Worm (Caenorhabditis elegans) whole organism, L4 larva: ENCODE results near the gene F02E11.4.
A peak's percentile ranks its signal among the peaks of the same experiment; 100 is the strongest.

Source experiments
- F10B5.3 ChIP-seq: sonication (generic microtip); optimal IDR thresholded peaks from 2 replicates; lab custom pipeline; 2016; ENCODE audit warnings: mild to moderate bottlenecking, missing genetic modification characterization, missing compliant biosample characterization
- F26F4.8 ChIP-seq: fragments of 200-800 bp; sonication (Bioruptor generic); conservative IDR thresholded peaks from 2 replicates; pipeline ENCODE4 v1.3.6; 2022; ENCODE audit warnings: missing genetic modification characterization, missing compliant biosample characterization
- F44E2.7 ChIP-seq: fragments of 200-800 bp; sonication (Bioruptor generic); IDR thresholded peaks from 2 replicates; pipeline ENCODE4 v2.1.2; 2022; ENCODE audit warnings: missing genetic modification characterization, missing compliant biosample characterization
- T20F7.1 ChIP-seq: fragments of 200-800 bp; sonication (Bioruptor generic); optimal IDR thresholded peaks from 2 replicates; lab custom pipeline; 2018; ENCODE audit warnings: mild to moderate bottlenecking, missing genetic modification characterization, missing compliant biosample characterization
- T26A8.4 ChIP-seq: fragments of 200-800 bp; sonication (Bioruptor generic); IDR thresholded peaks from 2 replicates; pipeline ENCODE4 v1.3.6; 2022; ENCODE audit warnings: missing genetic modification characterization, missing compliant biosample characterization
- Y105C5A.15 ChIP-seq: fragments of 200-800 bp; sonication (Bioruptor generic); IDR thresholded peaks from 2 replicates; pipeline ENCODE4 v1.3.6; 2022; ENCODE audit warnings: missing genetic modification characterization, missing compliant biosample characterization
- Y48G9A.11 ChIP-seq: fragments of 200-800 bp; sonication (Bioruptor generic); IDR thresholded peaks from 2 replicates; pipeline ENCODE4 v1.3.6; 2022; ENCODE audit warnings: missing genetic modification reagents, missing genetic modification characterization, missing compliant biosample characterization
- ZK546.5 ChIP-seq, 2 experiments: sonication (generic microtip); optimal IDR thresholded peaks; 2 replicates each; lab custom pipeline; 2017; ENCODE audit warnings: missing biosample characterization in 2 of 2, missing genetic modification characterization in 2 of 2
- aha-1 ChIP-seq: fragments of 150-350 bp; peaks from one replicate; lab custom pipeline; 2014; ENCODE audit warnings: missing biosample characterization, missing genetic modification characterization
- arid-1 ChIP-seq: fragments of 200-800 bp; sonication (Bioruptor generic); conservative IDR thresholded peaks from 2 replicates; pipeline ENCODE4 v1.3.6; 2022; ENCODE audit warnings: missing genetic modification reagents, missing genetic modification characterization, missing compliant biosample characterization
- attf-4 ChIP-seq: sonication (generic microtip); optimal IDR thresholded peaks from 3 replicates; lab custom pipeline; 2017; ENCODE audit warnings: missing biosample characterization, missing genetic modification characterization
- ceh-20 ChIP-seq: fragments of 200-800 bp; sonication (Bioruptor generic); IDR thresholded peaks from 2 replicates; pipeline ENCODE4 v1.3.6; 2022; ENCODE audit warnings: missing genetic modification reagents, missing genetic modification characterization, missing compliant biosample characterization
- cey-2 ChIP-seq: sonication (generic microtip); optimal IDR thresholded peaks from 3 replicates; lab custom pipeline; 2017; ENCODE audit warnings: missing genetic modification characterization, mild to moderate bottlenecking, missing compliant biosample characterization, antibody characterized with exemption, borderline replicate concordance; ENCODE audit not compliant: insufficient read depth
- dmd-6 ChIP-seq: fragments of 200-800 bp; sonication (Bioruptor generic); IDR thresholded peaks from 2 replicates; pipeline ENCODE4 v1.3.6; 2022; ENCODE audit warnings: missing genetic modification reagents, missing genetic modification characterization, missing compliant biosample characterization
- dpl-1 ChIP-seq: fragments of 150-350 bp; optimal IDR thresholded peaks from 2 replicates; lab custom pipeline; 2014; ENCODE audit warnings: missing biosample characterization, missing genetic modification reagents, missing genetic modification characterization
- dve-1 ChIP-seq: sonication (generic microtip); optimal IDR thresholded peaks from 2 replicates; lab custom pipeline; 2017; ENCODE audit warnings: antibody characterized with exemption, mild to moderate bottlenecking, missing genetic modification characterization, missing compliant biosample characterization; ENCODE audit not compliant: insufficient read depth
- egl-27 ChIP-seq: sonication (generic microtip); optimal IDR thresholded peaks from 3 replicates; lab custom pipeline; 2017; ENCODE audit warnings: missing biosample characterization, missing genetic modification reagents, missing genetic modification characterization
- fos-1 ChIP-seq: fragments of 150-350 bp; optimal IDR thresholded peaks from 2 replicates; lab custom pipeline; 2014; ENCODE audit warnings: missing biosample characterization, missing genetic modification characterization
- hif-1 ChIP-seq, 2 experiments: sonication (generic microtip); optimal IDR thresholded peaks; 2 replicates each; lab custom pipeline; 2016 to 2017; ENCODE audit warnings: missing compliant biosample characterization in 2 of 2, missing genetic modification characterization in 2 of 2, missing genetic modification reagents in 2 of 2, missing genotype in 2 of 2, mild to moderate bottlenecking in 1 of 2
- lim-7 ChIP-seq: fragments of 200-800 bp; sonication (Bioruptor generic); IDR thresholded peaks from 2 replicates; pipeline ENCODE4 v1.3.6; 2022; ENCODE audit warnings: missing genetic modification characterization, missing compliant biosample characterization
- lin-1 ChIP-seq: fragments of 200-800 bp; sonication (Bioruptor generic); IDR thresholded peaks from 2 replicates; pipeline ENCODE4 v1.3.6; 2022; ENCODE audit warnings: missing genetic modification reagents, missing genetic modification characterization, missing compliant biosample characterization
- lin-13 ChIP-seq: fragments of 150-350 bp; optimal IDR thresholded peaks from 2 replicates; lab custom pipeline; 2014; ENCODE audit warnings: missing biosample characterization, missing genetic modification reagents, missing genetic modification characterization
- lin-15B ChIP-seq: fragments of 150-350 bp; sonication (generic microtip); optimal IDR thresholded peaks from 3 replicates; lab custom pipeline; 2014; ENCODE audit warnings: missing biosample characterization, missing genetic modification characterization
- lin-38 ChIP-seq: fragments of 200-800 bp; sonication (Bioruptor generic); IDR thresholded peaks from 2 replicates; pipeline ENCODE4 v1.3.6; 2022; ENCODE audit warnings: missing genetic modification reagents, missing genetic modification characterization, missing compliant biosample characterization
- madf-5 ChIP-seq, 2 experiments: fragments of 200-800 bp; sonication (Bioruptor generic); IDR thresholded peaks; 2 replicates each; pipeline ENCODE4 v1.3.6; 2022; ENCODE audit warnings: missing compliant biosample characterization in 2 of 2, missing genetic modification characterization in 2 of 2
- mdl-1 ChIP-seq, 2 experiments: fragments of 150-350 bp in 1 of 2; sonication (generic microtip) in 1 of 2; optimal IDR thresholded peaks; 2 replicates each; lab custom pipeline; 2014 to 2017; ENCODE audit warnings: missing biosample characterization in 2 of 2, missing genetic modification characterization in 2 of 2
- mep-1 ChIP-seq: fragments of 150-350 bp; sonication (generic microtip); optimal IDR thresholded peaks from 3 replicates; lab custom pipeline; 2014; ENCODE audit warnings: missing biosample characterization, missing genetic modification characterization
- mxl-2 ChIP-seq: fragments of 200-800 bp; sonication (Bioruptor generic); conservative IDR thresholded peaks from 2 replicates; pipeline ENCODE4 v1.3.6; 2022; ENCODE audit warnings: missing genetic modification reagents, missing genetic modification characterization, missing compliant biosample characterization
- mxl-3 ChIP-seq: fragments of 200-800 bp; sonication (Bioruptor generic); optimal IDR thresholded peaks from 2 replicates; lab custom pipeline; 2018; ENCODE audit warnings: mild to moderate bottlenecking, missing genetic modification characterization, missing compliant biosample characterization
- nhr-10 ChIP-seq: fragments of 150-350 bp; optimal IDR thresholded peaks from 2 replicates; lab custom pipeline; 2014; ENCODE audit warnings: missing biosample characterization, missing genetic modification characterization
- nhr-102 ChIP-seq: sonication (generic microtip); optimal IDR thresholded peaks from 2 replicates; lab custom pipeline; 2016; ENCODE audit warnings: mild to moderate bottlenecking, missing genetic modification characterization, moderate library complexity, missing compliant biosample characterization
- nhr-111 ChIP-seq: fragments of 200-800 bp; sonication (Bioruptor generic); optimal IDR thresholded peaks from 2 replicates; lab custom pipeline; 2018; ENCODE audit warnings: mild to moderate bottlenecking, missing genetic modification characterization, missing compliant biosample characterization
- nhr-237 ChIP-seq: sonication (generic microtip); optimal IDR thresholded peaks from 2 replicates; lab custom pipeline; 2017; ENCODE audit warnings: missing biosample characterization, missing genetic modification characterization
- nhr-28 ChIP-seq: fragments of 150-350 bp; optimal IDR thresholded peaks from 2 replicates; lab custom pipeline; 2014; ENCODE audit warnings: missing biosample characterization, missing genetic modification characterization
- nhr-42 ChIP-seq: fragments of 200-800 bp; sonication (Bioruptor generic); IDR thresholded peaks from 2 replicates; pipeline ENCODE4 v1.3.6; 2022; ENCODE audit warnings: missing genetic modification characterization, missing compliant biosample characterization
- nhr-6 ChIP-seq: fragments of 150-350 bp; optimal IDR thresholded peaks from 2 replicates; lab custom pipeline; 2014; ENCODE audit warnings: missing biosample characterization, missing genetic modification characterization
- nhr-76 ChIP-seq: fragments of 150-350 bp; optimal IDR thresholded peaks from 2 replicates; lab custom pipeline; 2014; ENCODE audit warnings: missing biosample characterization, missing genetic modification characterization
- nhr-77 ChIP-seq: fragments of 150-350 bp; optimal IDR thresholded peaks from 2 replicates; lab custom pipeline; 2014; ENCODE audit warnings: missing biosample characterization, missing genetic modification characterization
- php-3 ChIP-seq: fragments of 200-800 bp; sonication (Bioruptor generic); IDR thresholded peaks from 2 replicates; pipeline ENCODE4 v1.3.6; 2022; ENCODE audit warnings: missing genetic modification reagents, missing genetic modification characterization, missing compliant biosample characterization
- pqm-1 ChIP-seq: sonication (generic microtip); optimal IDR thresholded peaks from 2 replicates; lab custom pipeline; 2017; ENCODE audit warnings: missing biosample characterization, missing genetic modification characterization
- skn-1 ChIP-seq: fragments of 150-350 bp; optimal IDR thresholded peaks from 2 replicates; lab custom pipeline; 2014; ENCODE audit warnings: missing biosample characterization, missing genetic modification characterization
- snpc-4 ChIP-seq: fragments of 150-350 bp; optimal IDR thresholded peaks from 2 replicates; lab custom pipeline; 2014; ENCODE audit warnings: missing biosample characterization, missing genetic modification characterization
- spr-1 ChIP-seq: sonication (generic microtip); optimal IDR thresholded peaks from 2 replicates; lab custom pipeline; 2016; ENCODE audit warnings: mild to moderate bottlenecking, missing genetic modification characterization, missing compliant biosample characterization
- tag-97 ChIP-seq: fragments of 200-800 bp; sonication (Bioruptor generic); IDR thresholded peaks from 2 replicates; pipeline ENCODE4 v1.3.6; 2022; ENCODE audit warnings: missing genetic modification characterization, missing compliant biosample characterization
- tra-1 ChIP-seq: fragments of 200-800 bp; sonication (Bioruptor generic); IDR thresholded peaks from 2 replicates; pipeline ENCODE4 v1.3.6; 2022; ENCODE audit warnings: missing genetic modification reagents, missing genetic modification characterization, missing compliant biosample characterization
- zfp-2 ChIP-seq: sonication (generic microtip); optimal IDR thresholded peaks from 2 replicates; lab custom pipeline; 2016; ENCODE audit warnings: mild to moderate bottlenecking, missing genetic modification characterization, missing compliant biosample characterization
- zfp-3 ChIP-seq: fragments of 200-800 bp; sonication (Bioruptor generic); conservative IDR thresholded peaks from 2 replicates; pipeline ENCODE4 v1.3.6; 2022; ENCODE audit warnings: missing genetic modification reagents, missing genetic modification characterization, missing compliant biosample characterization
- zip-11 ChIP-seq: fragments of 200-800 bp; sonication (Bioruptor generic); IDR thresholded peaks from 2 replicates; pipeline ENCODE4 v1.3.6; 2022; ENCODE audit warnings: missing genetic modification characterization, missing compliant biosample characterization
- zip-2 ChIP-seq: fragments of 150-350 bp; optimal IDR thresholded peaks from 2 replicates; lab custom pipeline; 2014; ENCODE audit warnings: missing biosample characterization, missing genetic modification characterization
- ztf-11 ChIP-seq: fragments of 150-350 bp; optimal IDR thresholded peaks from 2 replicates; lab custom pipeline; 2014; ENCODE audit warnings: missing biosample characterization, missing genetic modification characterization
- ztf-7 ChIP-seq: fragments of 150-350 bp; optimal IDR thresholded peaks from 2 replicates; lab custom pipeline; 2014; ENCODE audit warnings: missing biosample characterization, missing genetic modification characterization

The F02E11.4 gene

ce11 chrII:3245836-3246235, 31.8 kb downstream of the F02E11.4 start, which contains the start of gene C17F4.7 (continued):
- TF ChIP-seq T26A8.4 = no peak
- TF ChIP-seq pqm-1 (tag; lab: Kevin White, UChicago) = peak; percentile 84

ce11 chrII:3244758-3245157, 32.8 kb downstream of the F02E11.4 start:
- TF ChIP-seq mep-1 (tag; lab: Kevin White, UChicago) (no peak), pqm-1 (tag; lab: Kevin White, UChicago) (peak; percentile 79), Y105C5A.15 (no peak), ZK546.5 (tag; optimal IDR thresholded peaks at IDR 0.05; lab: Kevin White, UChicago) (no peak), dpl-1 (GFP tag; lab: Kevin White, UChicago) (no peak), T26A8.4 (no peak), nhr-6 (tag; lab: Kevin White, UChicago) (no peak), ceh-20 (GFP tag; lab: Robert Waterston, UW) (no peak), attf-4 (tag; lab: Kevin White, UChicago) (no peak), lin-15B (no peak), zfp-2 (tag; lab: Kevin White, UChicago) (no peak), dmd-6 (GFP tag; lab: Robert Waterston, UW) (peak; percentile 58), madf-5 (GFP tag; IDR thresholded peaks at IDR 0.05; lab: Robert Waterston, UW) (no peak), php-3 (GFP tag; lab: Robert Waterston, UW) (peak; percentile 91), nhr-77 (tag; lab: Kevin White, UChicago) (peak; percentile 77), nhr-237 (tag; lab: Kevin White, UChicago) (no peak), lin-1 (GFP tag; lab: Robert Waterston, UW) (no peak), lin-38 (GFP tag; lab: Robert Waterston, UW) (no peak), Y48G9A.11 (GFP tag; lab: Robert Waterston, UW) (no peak), zip-2 (tag; lab: Kevin White, UChicago) (no peak), nhr-102 (tag; lab: Kevin White, UChicago) (no peak), nhr-28 (tag; lab: Kevin White, UChicago) (peak; percentile 48), skn-1 (no peak), aha-1 (tag; lab: Kevin White, UChicago) (no peak), T20F7.1 (GFP tag; lab: Kevin White, UChicago) (no peak), nhr-10 (tag; lab: Kevin White, UChicago) (no peak), zfp-3 (GFP tag; lab: Robert Waterston, UW) (peak; percentile 62; the same call in 1 of the 2 replicates), zip-11 (GFP tag; lab: Robert Waterston, UW) (no peak), F26F4.8 (GFP tag; lab: Robert Waterston, UW) (no peak), dve-1 (tag; lab: Kevin White, UChicago) (peak; percentile 75), lin-13 (GFP tag; lab: Kevin White, UChicago) (no peak), ztf-11 (no peak), fos-1 (tag; lab: Kevin White, UChicago) (peak; percentile 72), F10B5.3 (tag; lab: Kevin White, UChicago) (no peak), nhr-111 (no peak), mdl-1 (tag; optimal IDR thresholded peaks at IDR 0.05; lab: Kevin White, UChicago) (no peak), tag-97 (no peak), cey-2 (no peak), nhr-76 (tag; lab: Kevin White, UChicago) (no peak), egl-27 (tag; lab: Kevin White, UChicago) (no peak), nhr-42 (GFP tag; lab: Robert Waterston, UW) (no peak), snpc-4 (tag; lab: Kevin White, UChicago) (no peak), F44E2.7 (no peak), arid-1 (GFP tag; lab: Robert Waterston, UW) (no peak), mxl-2 (no peak), mxl-3 (no peak), lim-7 (no peak), spr-1 (tag; lab: Kevin White, UChicago) (no peak), hif-1 (tag; optimal IDR thresholded peaks at IDR 0.05; lab: Kevin White, UChicago) (no peak), ztf-7 (tag; lab: Kevin White, UChicago) (no peak), tra-1 (GFP tag; lab: Robert Waterston, UW) (0 out of 2 replicates have a peak, but pooled peaks have one; percentile 27)
